Worm (Caenorhabditis elegans) whole organism, L4 larva: ENCODE measurements around the gene F56D2.8.

ENCODE experiments used
- F10B5.3 ChIP-seq: sonication (generic microtip); optimal IDR thresholded peaks from 2 replicates; lab custom pipeline; 2016; ENCODE audit warnings: mild to moderate bottlenecking, missing genetic modification characterization, missing compliant biosample characterization
- F26F4.8 ChIP-seq: fragments of 200-800 bp; sonication (Bioruptor generic); conservative IDR thresholded peaks from 2 replicates; pipeline ENCODE4 v1.3.6; 2022; ENCODE audit warnings: missing genetic modification characterization, missing compliant biosample characterization
- F44E2.7 ChIP-seq: fragments of 200-800 bp; sonication (Bioruptor generic); IDR thresholded peaks from 2 replicates; pipeline ENCODE4 v2.1.2; 2022; ENCODE audit warnings: missing genetic modification characterization, missing compliant biosample characterization
- R02D3.7 ChIP-seq: fragments of 150-350 bp; sonication (generic microtip); optimal IDR thresholded peaks from 3 replicates; lab custom pipeline; 2014; ENCODE audit warnings: missing biosample characterization, missing genetic modification characterization
- aha-1 ChIP-seq: fragments of 150-350 bp; peaks from one replicate; lab custom pipeline; 2014; ENCODE audit warnings: missing biosample characterization, missing genetic modification characterization
- ama-1 ChIP-seq: fragments of 150-350 bp; optimal IDR thresholded peaks from 2 replicates; lab custom pipeline; 2014; ENCODE audit warnings: inconsistent platforms, mixed read lengths
- daf-16 ChIP-seq, 3 experiments: sonication (generic microtip); optimal IDR thresholded peaks; 2 replicates each; lab custom pipeline; 2016 to 2017; ENCODE audit warnings: missing genetic modification characterization in 3 of 3, missing genetic modification reagents in 3 of 3, mild to moderate bottlenecking in 2 of 3, missing compliant biosample characterization in 2 of 3, missing biosample characterization in 1 of 3, moderate library complexity in 1 of 3
- dmd-6 ChIP-seq: fragments of 200-800 bp; sonication (Bioruptor generic); IDR thresholded peaks from 2 replicates; pipeline ENCODE4 v1.3.6; 2022; ENCODE audit warnings: missing genetic modification reagents, missing genetic modification characterization, missing compliant biosample characterization
- dpl-1 ChIP-seq: fragments of 150-350 bp; optimal IDR thresholded peaks from 2 replicates; lab custom pipeline; 2014; ENCODE audit warnings: missing biosample characterization, missing genetic modification reagents, missing genetic modification characterization
- duxl-1 ChIP-seq: sonication (generic microtip); optimal IDR thresholded peaks from 2 replicates; lab custom pipeline; 2016; ENCODE audit warnings: mild to moderate bottlenecking, missing genetic modification characterization, moderate library complexity, missing compliant biosample characterization; ENCODE audit not compliant: poor library complexity
- dve-1 ChIP-seq: sonication (generic microtip); optimal IDR thresholded peaks from 2 replicates; lab custom pipeline; 2017; ENCODE audit warnings: antibody characterized with exemption, mild to moderate bottlenecking, missing genetic modification characterization, missing compliant biosample characterization; ENCODE audit not compliant: insufficient read depth
- hif-1 ChIP-seq, 2 experiments: sonication (generic microtip); optimal IDR thresholded peaks; 2 replicates each; lab custom pipeline; 2016 to 2017; ENCODE audit warnings: missing compliant biosample characterization in 2 of 2, missing genetic modification characterization in 2 of 2, missing genetic modification reagents in 2 of 2, missing genotype in 2 of 2, mild to moderate bottlenecking in 1 of 2
- hlh-11 ChIP-seq: fragments of 200-800 bp; sonication (Bioruptor generic); optimal IDR thresholded peaks from 2 replicates; lab custom pipeline; 2018; ENCODE audit warnings: mild to moderate bottlenecking, missing genetic modification characterization, missing compliant biosample characterization
- hlh-30 ChIP-seq: sonication (generic microtip); optimal IDR thresholded peaks from 2 replicates; lab custom pipeline; 2017; ENCODE audit warnings: antibody characterized with exemption, mild to moderate bottlenecking, missing genetic modification characterization, missing compliant biosample characterization; ENCODE audit not compliant: insufficient read depth
- hmg-1.1 ChIP-seq: fragments of 200-800 bp; sonication (Bioruptor generic); IDR thresholded peaks from 2 replicates; pipeline ENCODE4 v1.3.6; 2022; ENCODE audit warnings: missing genetic modification reagents, missing genetic modification characterization, missing compliant biosample characterization
- lin-13 ChIP-seq: fragments of 150-350 bp; optimal IDR thresholded peaks from 2 replicates; lab custom pipeline; 2014; ENCODE audit warnings: missing biosample characterization, missing genetic modification reagents, missing genetic modification characterization
- lin-15B ChIP-seq: fragments of 150-350 bp; sonication (generic microtip); optimal IDR thresholded peaks from 3 replicates; lab custom pipeline; 2014; ENCODE audit warnings: missing biosample characterization, missing genetic modification characterization
- lin-38 ChIP-seq: fragments of 200-800 bp; sonication (Bioruptor generic); IDR thresholded peaks from 2 replicates; pipeline ENCODE4 v1.3.6; 2022; ENCODE audit warnings: missing genetic modification reagents, missing genetic modification characterization, missing compliant biosample characterization
- lsy-2 ChIP-seq, 2 experiments: fragments of 150-350 bp in 1 of 2; sonication (generic microtip) in 1 of 2; optimal IDR thresholded peaks; 2 replicates each; lab custom pipeline; 2014 to 2017; ENCODE audit warnings: missing biosample characterization in 2 of 2, missing genetic modification characterization in 2 of 2
- madf-9 ChIP-seq: fragments of 200-800 bp; sonication (Bioruptor generic); conservative IDR thresholded peaks from 2 replicates; pipeline ENCODE4 v1.3.6; 2022; ENCODE audit warnings: missing genetic modification reagents, missing genetic modification characterization, missing compliant biosample characterization
- mdl-1 ChIP-seq, 2 experiments: fragments of 150-350 bp in 1 of 2; sonication (generic microtip) in 1 of 2; optimal IDR thresholded peaks; 2 replicates each; lab custom pipeline; 2014 to 2017; ENCODE audit warnings: missing biosample characterization in 2 of 2, missing genetic modification characterization in 2 of 2
- mep-1 ChIP-seq: fragments of 150-350 bp; sonication (generic microtip); optimal IDR thresholded peaks from 3 replicates; lab custom pipeline; 2014; ENCODE audit warnings: missing biosample characterization, missing genetic modification characterization
- mes-2 ChIP-seq: sonication (generic microtip); optimal IDR thresholded peaks from 2 replicates; lab custom pipeline; 2016; ENCODE audit warnings: missing genotype, mild to moderate bottlenecking, missing genetic modification characterization, missing compliant biosample characterization; ENCODE audit not compliant: poor library complexity, severe bottlenecking
- nhr-11 ChIP-seq: fragments of 150-350 bp; optimal IDR thresholded peaks from 2 replicates; lab custom pipeline; 2014; ENCODE audit warnings: missing biosample characterization, missing genetic modification characterization
- nhr-237 ChIP-seq: sonication (generic microtip); optimal IDR thresholded peaks from 2 replicates; lab custom pipeline; 2017; ENCODE audit warnings: missing biosample characterization, missing genetic modification characterization
- nhr-25 ChIP-seq: sonication (generic microtip); optimal IDR thresholded peaks from 2 replicates; lab custom pipeline; 2017; ENCODE audit warnings: missing genetic modification characterization, mild to moderate bottlenecking, missing compliant biosample characterization, antibody characterized with exemption, moderate library complexity, borderline replicate concordance; ENCODE audit not compliant: insufficient read depth
- nhr-28 ChIP-seq: fragments of 150-350 bp; optimal IDR thresholded peaks from 2 replicates; lab custom pipeline; 2014; ENCODE audit warnings: missing biosample characterization, missing genetic modification characterization
- nhr-41 ChIP-seq: fragments of 200-800 bp; sonication (Bioruptor generic); IDR thresholded peaks from 2 replicates; pipeline ENCODE4 v1.3.6; 2022; ENCODE audit warnings: missing genetic modification reagents, missing genetic modification characterization, missing compliant biosample characterization
- nhr-42 ChIP-seq: fragments of 200-800 bp; sonication (Bioruptor generic); IDR thresholded peaks from 2 replicates; pipeline ENCODE4 v1.3.6; 2022; ENCODE audit warnings: missing genetic modification characterization, missing compliant biosample characterization
- nhr-48 ChIP-seq: sonication (generic microtip); optimal IDR thresholded peaks from 2 replicates; lab custom pipeline; 2016; ENCODE audit warnings: mild to moderate bottlenecking, missing genetic modification characterization, missing compliant biosample characterization
- nhr-6 ChIP-seq: fragments of 150-350 bp; optimal IDR thresholded peaks from 2 replicates; lab custom pipeline; 2014; ENCODE audit warnings: missing biosample characterization, missing genetic modification characterization
- nhr-76 ChIP-seq: fragments of 150-350 bp; optimal IDR thresholded peaks from 2 replicates; lab custom pipeline; 2014; ENCODE audit warnings: missing biosample characterization, missing genetic modification characterization
- pha-4 ChIP-seq, 2 experiments: fragments of 150-350 bp in 1 of 2; fragments of 200-800 bp in 1 of 2; sonication (Bioruptor generic) in 1 of 2; IDR thresholded peaks in 1 of 2; optimal IDR thresholded peaks in 1 of 2; 2 replicates each; pipeline versions ENCODE4 v1.3.6 to Lab custom; 2014 to 2022; ENCODE audit warnings: missing genetic modification characterization in 2 of 2, missing genetic modification reagents in 2 of 2, missing biosample characterization in 1 of 2, missing compliant biosample characterization in 1 of 2
- rbr-2 ChIP-seq: sonication (generic microtip); optimal IDR thresholded peaks from 2 replicates; lab custom pipeline; 2016; ENCODE audit warnings: missing genotype, missing genetic modification characterization, missing compliant biosample characterization
- saeg-2 ChIP-seq: fragments of 200-800 bp; sonication (Bioruptor generic); IDR thresholded peaks from 2 replicates; pipeline ENCODE4 v1.3.6; 2022; ENCODE audit warnings: missing genetic modification reagents, missing genetic modification characterization, missing compliant biosample characterization
- sdz-12 ChIP-seq: fragments of 200-800 bp; sonication (Bioruptor generic); optimal IDR thresholded peaks from 2 replicates; lab custom pipeline; 2018; ENCODE audit warnings: mild to moderate bottlenecking, missing genetic modification characterization, missing compliant biosample characterization
- skn-1 ChIP-seq: fragments of 150-350 bp; optimal IDR thresholded peaks from 2 replicates; lab custom pipeline; 2014; ENCODE audit warnings: missing biosample characterization, missing genetic modification characterization
- unc-130 ChIP-seq: sonication (generic microtip); optimal IDR thresholded peaks from 2 replicates; lab custom pipeline; 2016; ENCODE audit warnings: missing genetic modification reagents, missing genetic modification characterization, missing compliant biosample characterization
- zag-1 ChIP-seq: fragments of 150-350 bp; optimal IDR thresholded peaks from 2 replicates; lab custom pipeline; 2014; ENCODE audit warnings: missing biosample characterization, missing genetic modification characterization
- zfp-3 ChIP-seq: fragments of 200-800 bp; sonication (Bioruptor generic); conservative IDR thresholded peaks from 2 replicates; pipeline ENCODE4 v1.3.6; 2022; ENCODE audit warnings: missing genetic modification reagents, missing genetic modification characterization, missing compliant biosample characterization
- zip-11 ChIP-seq: fragments of 200-800 bp; sonication (Bioruptor generic); IDR thresholded peaks from 2 replicates; pipeline ENCODE4 v1.3.6; 2022; ENCODE audit warnings: missing genetic modification characterization, missing compliant biosample characterization

F56D2.8 gene

ce11 chrIII:5594350-5594749 is 11.7 kb upstream of the F56D2.8 start (continued):
- TF ChIP-seq mes-2 (tag; lab: Kevin White, UChicago) (peak; percentile 62), daf-16 (GFP tag; optimal IDR thresholded peaks at IDR 0.05; lab: Kevin White, UChicago) (peak in 1 of 2 experiments; percentile 7), daf-16 (tag; optimal IDR thresholded peaks at IDR 0.05; lab: Kevin White, UChicago) (no peak), lin-38 (GFP tag; lab: Robert Waterston, UW) (peak; percentile 32), ama-1 (lab: Kevin White, UChicago) (peak; percentile 80), mdl-1 (tag; optimal IDR thresholded peaks at IDR 0.05; lab: Kevin White, UChicago) (peak in 1 of 2 experiments; percentile 22), saeg-2 (no peak), lin-13 (no peak), nhr-42 (no peak), pha-4 (GFP tag; IDR thresholded peaks at IDR 0.05; lab: Robert Waterston, UW) (no peak), pha-4 (tag; optimal IDR thresholded peaks at IDR 0.05; lab: Kevin White, UChicago) (no peak), duxl-1 (no peak), dmd-6 (no peak; the same call in 1 of the 2 replicates), zfp-3 (GFP tag; lab: Robert Waterston, UW) (no peak), madf-9 (GFP tag; lab: Robert Waterston, UW) (0 out of 2 replicates have a peak, but pooled peaks have one; percentile 17), sdz-12 (GFP tag; lab: Kevin White, UChicago) (no peak), hmg-1.1 (GFP tag; lab: Robert Waterston, UW) (peak; percentile 38; the same call in 1 of the 2 replicates), F10B5.3 (tag; lab: Kevin White, UChicago) (no peak), lin-15B (tag; lab: Kevin White, UChicago) (no peak), nhr-11 (tag; lab: Kevin White, UChicago) (no peak), nhr-25 (peak; percentile 76), lsy-2 (tag; optimal IDR thresholded peaks at IDR 0.05; lab: Kevin White, UChicago) (peak in 1 of 2 experiments; percentile 37), nhr-6 (tag; lab: Kevin White, UChicago) (no peak), nhr-41 (GFP tag; lab: Robert Waterston, UW) (no peak), zip-11 (GFP tag; lab: Robert Waterston, UW) (no peak), aha-1 (tag; lab: Kevin White, UChicago) (peak; percentile 38), zag-1 (tag; lab: Kevin White, UChicago) (no peak), R02D3.7 (no peak), F26F4.8 (GFP tag; lab: Robert Waterston, UW) (no peak)

ce11 chrIII:5591668-5592149 is 9.0 kb upstream of the F56D2.8 start, which contains the start of the genes ddx-15 and ucr-1:
Gene ddx-15, minus strand, starts transcription at chrIII:5591718.
Gene ucr-1, plus strand, starts transcription at chrIII:5592135.
- TF ChIP-seq mes-2 (tag; lab: Kevin White, UChicago) (peak; percentile 87), dpl-1 (GFP tag; lab: Kevin White, UChicago) (peak; percentile 68), lsy-2 (tag; optimal IDR thresholded peaks at IDR 0.05; lab: Kevin White, UChicago) (peak; percentile 12 to 88), lin-38 (GFP tag; lab: Robert Waterston, UW) (peak; percentile 66), hmg-1.1 (GFP tag; lab: Robert Waterston, UW) (0 out of 2 replicates have a peak, but pooled peaks have one; percentile 34), nhr-25 (peak; percentile 21), nhr-6 (tag; lab: Kevin White, UChicago) (peak; percentile 50), rbr-2 (tag; lab: Kevin White, UChicago) (peak; percentile 9), lin-13 (peak; percentile 37), dve-1 (tag; lab: Kevin White, UChicago) (peak; percentile 73), nhr-48 (tag; lab: Kevin White, UChicago) (no peak), skn-1 (no peak), F44E2.7 (GFP tag; lab: Robert Waterston, UW) (no peak), nhr-28 (tag; lab: Kevin White, UChicago) (peak; percentile 23), hif-1 (tag; optimal IDR thresholded peaks at IDR 0.05; lab: Kevin White, UChicago) (peak in 1 of 2 experiments; percentile 43), unc-130 (GFP tag; lab: Kevin White, UChicago) (peak; percentile 27), R02D3.7 (peak; percentile 55), hlh-30 (peak; percentile 63), nhr-237 (tag; lab: Kevin White, UChicago) (no peak), daf-16 (GFP tag; optimal IDR thresholded peaks at IDR 0.05; lab: Kevin White, UChicago) (no peak), daf-16 (tag; optimal IDR thresholded peaks at IDR 0.05; lab: Kevin White, UChicago) (peak; percentile 33), hlh-11 (peak; percentile 47), ama-1 (lab: Kevin White, UChicago) (peak; percentile 33), mep-1 (no peak), nhr-76 (tag; lab: Kevin White, UChicago) (no peak)
